Worm (Caenorhabditis elegans) whole organism, young adult: Measurements from ENCODE around the gene F17C11.2.

Experiments used
- B0035.1 ChIP-seq: sonication (generic microtip); optimal IDR thresholded peaks from 2 replicates; lab custom pipeline; 2016; ENCODE audit warnings: missing genetic modification characterization, mild to moderate bottlenecking, missing compliant biosample characterization, missing genotype, missing genetic modification reagents
- B0336.3 ChIP-seq: fragments of 200-800 bp; sonication (Bioruptor generic); IDR thresholded peaks from 2 replicates; pipeline ENCODE4 v1.3.6; 2022; ENCODE audit warnings: missing genetic modification characterization, missing compliant biosample characterization
- C17E4.6 ChIP-seq: fragments of 200-800 bp; sonication (Bioruptor generic); IDR thresholded peaks from 2 replicates; pipeline ENCODE4 v1.3.6; 2022; ENCODE audit warnings: missing genetic modification reagents, missing genetic modification characterization, missing compliant biosample characterization
- F23B12.7 ChIP-seq: sonication (generic microtip); optimal IDR thresholded peaks from 2 replicates; lab custom pipeline; 2017; ENCODE audit warnings: missing genetic modification characterization, mild to moderate bottlenecking, missing compliant biosample characterization, antibody characterized with exemption, moderate library complexity; ENCODE audit not compliant: insufficient read depth
- F37B4.10 ChIP-seq: fragments of 200-800 bp; sonication (Bioruptor generic); IDR thresholded peaks from 2 replicates; pipeline ENCODE4 v1.3.6; 2022; ENCODE audit warnings: missing genetic modification characterization, missing compliant biosample characterization
- F39B2.1 ChIP-seq: fragments of 200-800 bp; sonication (Bioruptor generic); IDR thresholded peaks from 2 replicates; pipeline ENCODE4 v1.3.6; 2022; ENCODE audit warnings: missing genetic modification reagents, missing genetic modification characterization, missing compliant biosample characterization
- F49E8.2 ChIP-seq: sonication (generic microtip); optimal IDR thresholded peaks from 3 replicates; lab custom pipeline; 2017; ENCODE audit warnings: missing genetic modification characterization, mild to moderate bottlenecking, missing compliant biosample characterization, antibody characterized with exemption, moderate library complexity; ENCODE audit not compliant: insufficient read depth
- K11D2.4 ChIP-seq: fragments of 200-800 bp; sonication (Bioruptor generic); IDR thresholded peaks from 2 replicates; pipeline ENCODE4 v1.3.6; 2022; ENCODE audit warnings: missing genetic modification reagents, missing genetic modification characterization, missing compliant biosample characterization
- Y53F4B.3 ChIP-seq: fragments of 200-800 bp; sonication (Bioruptor generic); IDR thresholded peaks from 2 replicates; pipeline ENCODE4 v1.3.6; 2022; ENCODE audit warnings: missing genetic modification reagents, missing genetic modification characterization, missing compliant biosample characterization
- Y79H2A.3 ChIP-seq: fragments of 200-800 bp; sonication (Bioruptor generic); conservative IDR thresholded peaks from 2 replicates; pipeline ENCODE4 v1.3.6; 2022; ENCODE audit warnings: missing genetic modification reagents, missing genetic modification characterization, missing compliant biosample characterization
- Y95B8A.8 ChIP-seq: fragments of 200-800 bp; sonication (Bioruptor generic); IDR thresholded peaks from 2 replicates; pipeline ENCODE4 v1.3.6; 2022; ENCODE audit warnings: missing genetic modification reagents, missing genetic modification characterization, missing compliant biosample characterization
- ZK185.1 ChIP-seq: sonication (generic microtip); optimal IDR thresholded peaks from 2 replicates; lab custom pipeline; 2016; ENCODE audit warnings: mild to moderate bottlenecking, missing genetic modification characterization, missing compliant biosample characterization; ENCODE audit not compliant: poor library complexity, severe bottlenecking
- aptf-3 ChIP-seq: fragments of 200-800 bp; sonication (Bioruptor generic); IDR thresholded peaks from 2 replicates; pipeline ENCODE4 v1.3.6; 2022; ENCODE audit warnings: missing genetic modification characterization, missing compliant biosample characterization
- attf-5 ChIP-seq: fragments of 200-800 bp; sonication (Bioruptor generic); optimal IDR thresholded peaks from 2 replicates; lab custom pipeline; 2018; ENCODE audit warnings: mild to moderate bottlenecking, missing genetic modification characterization, missing compliant biosample characterization
- bed-1 ChIP-seq: fragments of 200-800 bp; sonication (Bioruptor generic); IDR thresholded peaks from 2 replicates; pipeline ENCODE4 v1.3.6; 2022; ENCODE audit warnings: missing genetic modification reagents, missing genetic modification characterization, missing compliant biosample characterization
- dox-1 ChIP-seq: fragments of 200-800 bp; sonication (Bioruptor generic); IDR thresholded peaks from 2 replicates; pipeline ENCODE4 v1.3.6; 2022; ENCODE audit warnings: missing genetic modification reagents, missing genetic modification characterization, missing compliant biosample characterization
- dpl-1 ChIP-seq: fragments of 150-350 bp; optimal IDR thresholded peaks from 2 replicates; lab custom pipeline; 2014; ENCODE audit warnings: missing biosample characterization, missing genetic modification reagents, missing genetic modification characterization
- hlh-26 ChIP-seq: fragments of 200-800 bp; sonication (Bioruptor generic); conservative IDR thresholded peaks from 2 replicates; pipeline ENCODE4 v1.3.6; 2022; ENCODE audit warnings: missing genetic modification reagents, missing genetic modification characterization, missing compliant biosample characterization
- hsf-1 ChIP-seq: fragments of 200-800 bp; sonication (Bioruptor generic); IDR thresholded peaks from 2 replicates; pipeline ENCODE4 v1.3.6; 2022; ENCODE audit warnings: missing genetic modification reagents, missing genetic modification characterization, missing compliant biosample characterization
- let-607 ChIP-seq, 2 experiments: fragments of 200-800 bp in 1 of 2; sonication (Bioruptor generic) in 1 of 2; sonication (generic microtip) in 1 of 2; optimal IDR thresholded peaks; 2 replicates each; lab custom pipeline; 2016 to 2018; ENCODE audit warnings: mild to moderate bottlenecking in 2 of 2, missing compliant biosample characterization in 2 of 2, missing genetic modification characterization in 2 of 2, moderate library complexity in 2 of 2, missing genotype in 1 of 2
- lin-35 ChIP-seq, 3 experiments: fragments of 150-350 bp in 2 of 3; sonication (generic microtip) in 1 of 3; optimal IDR thresholded peaks; 2 replicates each; lab custom pipeline; 2014 to 2018; ENCODE audit warnings: missing biosample characterization in 3 of 3, missing genetic modification characterization in 3 of 3, missing genetic modification reagents in 3 of 3
- lin-40 ChIP-seq: sonication (generic microtip); optimal IDR thresholded peaks from 2 replicates; lab custom pipeline; 2016; ENCODE audit warnings: missing genetic modification characterization, mild to moderate bottlenecking, missing compliant biosample characterization, missing genotype, missing genetic modification reagents
- lin-54 ChIP-seq: fragments of 200-800 bp; sonication (Bioruptor generic); optimal IDR thresholded peaks from 2 replicates; lab custom pipeline; 2018; ENCODE audit warnings: mild to moderate bottlenecking, missing genetic modification characterization, missing compliant biosample characterization
- madf-6 ChIP-seq: fragments of 200-800 bp; sonication (Bioruptor generic); IDR thresholded peaks from 2 replicates; pipeline ENCODE4 v1.3.6; 2022; ENCODE audit warnings: missing genetic modification reagents, missing genetic modification characterization, missing compliant biosample characterization
- madf-8 ChIP-seq: fragments of 200-800 bp; sonication (Bioruptor generic); conservative IDR thresholded peaks from 2 replicates; pipeline ENCODE4 v1.3.6; 2022; ENCODE audit warnings: missing genetic modification reagents, missing genetic modification characterization, missing compliant biosample characterization
- mcd-1 ChIP-seq: fragments of 200-800 bp; sonication (Bioruptor generic); IDR thresholded peaks from 2 replicates; pipeline ENCODE4 v1.3.6; 2022; ENCODE audit warnings: missing genetic modification reagents, missing genetic modification characterization, missing compliant biosample characterization
- mes-4 ChIP-seq: sonication (generic microtip); optimal IDR thresholded peaks from 2 replicates; lab custom pipeline; 2016; ENCODE audit warnings: missing genotype, missing genetic modification characterization, missing compliant biosample characterization
- nhr-179 ChIP-seq: sonication (generic microtip); optimal IDR thresholded peaks from 2 replicates; lab custom pipeline; 2016; ENCODE audit warnings: mild to moderate bottlenecking, missing genetic modification characterization, missing compliant biosample characterization
- nhr-80 ChIP-seq: sonication (generic microtip); optimal IDR thresholded peaks from 2 replicates; lab custom pipeline; 2016; ENCODE audit warnings: missing genetic modification characterization, missing compliant biosample characterization
- unc-130 ChIP-seq: sonication (generic microtip); optimal IDR thresholded peaks from 2 replicates; lab custom pipeline; 2016; ENCODE audit warnings: missing genetic modification reagents, missing genetic modification characterization, missing compliant biosample characterization
- zim-3 ChIP-seq: sonication (generic microtip); optimal IDR thresholded peaks from 2 replicates; lab custom pipeline; 2017; ENCODE audit warnings: mild to moderate bottlenecking, missing genetic modification characterization, moderate library complexity, missing compliant biosample characterization
- ztf-25 ChIP-seq: fragments of 200-800 bp; sonication (Bioruptor generic); IDR thresholded peaks from 2 replicates; pipeline ENCODE4 v1.3.6; 2022; ENCODE audit warnings: missing genetic modification reagents, missing genetic modification characterization, missing compliant biosample characterization
- ztf-26 ChIP-seq: sonication (generic microtip); optimal IDR thresholded peaks from 2 replicates; lab custom pipeline; 2017; ENCODE audit warnings: missing genetic modification characterization, missing compliant biosample characterization
- ztf-3 ChIP-seq: fragments of 200-800 bp; sonication (Bioruptor generic); optimal IDR thresholded peaks from 2 replicates; lab custom pipeline; 2018; ENCODE audit warnings: mild to moderate bottlenecking, missing genetic modification characterization, missing compliant biosample characterization

F17C11.2 gene

DNA sequence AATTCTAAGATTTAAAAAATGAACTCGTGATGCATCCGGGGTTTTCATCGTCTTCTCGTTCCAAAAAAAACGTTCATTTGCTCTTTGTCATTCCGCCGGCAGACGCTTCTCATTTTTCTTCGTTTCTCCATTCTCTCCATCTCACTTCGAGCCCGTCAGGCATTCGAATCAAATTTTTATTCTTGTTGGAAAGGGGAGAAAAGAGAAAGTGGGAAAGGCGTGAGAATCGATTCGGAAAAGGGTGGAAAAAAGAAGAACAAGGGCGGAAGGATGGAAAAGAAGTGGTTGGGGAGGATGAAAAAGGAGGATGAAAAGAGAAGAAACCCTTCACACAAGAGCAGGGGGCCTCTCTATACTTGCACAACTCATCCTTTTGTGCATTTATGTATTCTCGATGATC is 43.2 kb upstream of the F17C11.2 start:
- TF ChIP-seq lin-54 (GFP tag; lab: Kevin White, UChicago) (no peak), ztf-26 (no peak), ztf-3 (GFP tag; lab: Kevin White, UChicago) (no peak), madf-6 (GFP tag; lab: Robert Waterston, UW) (no peak), B0035.1 (tag; lab: Kevin White, UChicago) (no peak), unc-130 (GFP tag; lab: Kevin White, UChicago) (no peak), zim-3 (tag; lab: Kevin White, UChicago) (no peak)

DNA sequence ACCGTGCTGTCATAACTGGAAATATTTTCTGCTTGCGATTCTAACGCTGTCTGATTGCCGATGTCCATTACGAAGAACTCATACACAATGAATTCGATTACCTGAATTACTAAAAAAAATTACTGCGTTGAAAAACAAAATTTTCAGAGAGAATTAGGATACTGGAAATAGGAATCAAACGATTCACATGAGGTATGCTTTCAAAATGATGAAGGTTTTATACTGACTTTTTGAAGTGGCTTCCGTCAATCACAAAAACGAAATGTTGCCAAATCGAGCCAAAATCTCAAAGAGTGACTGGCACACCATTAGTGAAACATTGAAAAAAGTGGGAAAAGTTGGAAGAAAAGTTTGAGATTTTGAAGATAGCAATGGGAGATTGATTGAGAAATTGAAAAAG is 39.0 kb upstream of the F17C11.2 start, which contains the start of gene zzz-1:
Gene zzz-1, minus strand, starts transcription at position 101 of the 400 bp plus-strand sequence.
- no peak for TF ChIP-seq K11D2.4 (GFP tag; lab: Robert Waterston, UW)

DNA sequence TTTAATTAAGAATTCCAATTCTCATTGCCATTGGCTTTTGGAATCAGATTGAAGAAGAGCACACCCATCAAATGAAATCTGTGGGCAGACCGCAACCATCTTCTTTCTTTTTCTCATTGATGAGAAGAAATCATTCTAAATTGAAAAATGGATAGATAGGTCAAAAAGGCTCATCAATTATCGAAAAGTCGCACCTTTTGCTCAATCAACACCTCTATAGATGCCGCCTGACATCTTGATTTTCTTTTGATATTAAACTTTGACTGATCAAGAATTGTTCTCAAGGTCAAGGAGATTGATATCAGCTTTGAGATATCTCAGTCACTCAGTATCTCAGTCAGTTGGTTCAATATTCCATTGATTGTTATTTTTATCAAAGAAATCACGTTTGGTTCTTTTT is 38.1 kb upstream of the F17C11.2 start:
- TF ChIP-seq unc-130 (GFP tag; lab: Kevin White, UChicago), result no peak
- no peak for TF ChIP-seq attf-5 (GFP tag; lab: Kevin White, UChicago)
- no peak for TF ChIP-seq bed-1 (GFP tag; lab: Robert Waterston, UW)
- no peak for TF ChIP-seq lin-35 (GFP tag; optimal IDR thresholded peaks at IDR 0.05; lab: Kevin White, UChicago)
- no peak for TF ChIP-seq mes-4
- no peak for TF ChIP-seq Y79H2A.3 (GFP tag; lab: Robert Waterston, UW)
- no peak for TF ChIP-seq mcd-1 (GFP tag; lab: Robert Waterston, UW)
- TF ChIP-seq nhr-80 (tag; lab: Kevin White, UChicago), result no peak
- no peak for TF ChIP-seq B0035.1 (tag; lab: Kevin White, UChicago)
- TF ChIP-seq F37B4.10 (GFP tag; lab: Robert Waterston, UW), result no peak
- TF ChIP-seq Y53F4B.3 (GFP tag; lab: Robert Waterston, UW), result no peak
- TF ChIP-seq nhr-179 (tag; lab: Kevin White, UChicago), result no peak
- TF ChIP-seq hlh-26, result no peak
- TF ChIP-seq, all 124 proteins: peak for 0

DNA sequence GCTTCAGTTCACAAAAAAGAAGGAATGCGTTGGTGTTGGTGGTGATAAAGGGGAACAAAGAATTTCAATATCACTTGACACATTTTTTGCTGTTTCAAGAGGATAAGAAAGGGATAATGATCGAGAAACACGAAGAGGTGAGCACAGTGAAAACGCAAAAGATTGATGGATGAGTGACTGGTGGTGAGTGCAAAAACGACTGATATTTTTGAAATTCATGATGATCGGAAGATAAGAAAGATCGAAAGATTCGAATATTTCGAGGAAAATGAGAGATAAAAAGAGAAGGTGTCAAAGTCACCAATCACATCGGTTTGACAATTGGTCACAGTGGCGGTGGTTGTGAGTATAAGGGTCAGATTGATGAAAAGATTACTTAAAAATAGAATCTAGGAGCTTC is 32.1 kb upstream of the F17C11.2 start:
- TF ChIP-seq lin-40 (tag; lab: Kevin White, UChicago) (no peak), B0336.3 (GFP tag; lab: Robert Waterston, UW) (no peak), ZK185.1 (tag; lab: Kevin White, UChicago) (no peak), F23B12.7 (tag; lab: Kevin White, UChicago) (no peak), zim-3 (tag; lab: Kevin White, UChicago) (no peak), C17E4.6 (GFP tag; lab: Robert Waterston, UW) (no peak), madf-8 (GFP tag; lab: Robert Waterston, UW) (no peak)

DNA sequence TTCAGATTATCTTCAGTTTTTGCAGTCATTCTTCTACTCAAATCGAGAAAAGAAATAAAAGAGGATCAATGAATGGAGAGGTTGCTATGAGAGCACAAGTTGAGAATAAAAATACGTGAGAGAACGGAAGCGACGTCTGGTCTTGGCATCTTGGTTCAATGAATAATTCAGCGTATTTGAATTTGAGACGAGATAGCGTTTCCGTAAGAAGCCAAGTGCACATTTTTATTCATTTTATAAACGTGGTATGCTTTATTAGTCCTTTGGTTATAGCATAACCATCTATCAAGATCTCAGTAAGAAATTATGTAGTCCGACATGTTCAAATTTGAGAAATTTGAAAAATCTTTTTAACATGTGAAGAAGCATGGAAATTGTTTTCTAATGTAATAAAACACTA is 29.7 kb upstream of the F17C11.2 start, which contains the start of gene F58B4.2:
Gene F58B4.2, minus strand, starts transcription at position 101 of the 400 bp plus-strand sequence.
- TF ChIP-seq dox-1 (GFP tag; lab: Robert Waterston, UW), result no peak
- no peak for TF ChIP-seq mes-4
- no peak for TF ChIP-seq dpl-1 (GFP tag; lab: Kevin White, UChicago)
- TF ChIP-seq let-607 (tag; optimal IDR thresholded peaks at IDR 0.05; lab: Kevin White, UChicago), result no peak
- no peak for TF ChIP-seq F49E8.2 (tag; lab: Kevin White, UChicago)
- no peak for TF ChIP-seq bed-1 (GFP tag; lab: Robert Waterston, UW)
- TF ChIP-seq F39B2.1, result no peak
- no peak for TF ChIP-seq Y95B8A.8
- TF ChIP-seq nhr-80 (tag; lab: Kevin White, UChicago), result no peak
- TF ChIP-seq ztf-25, result no peak
- no peak for TF ChIP-seq hlh-26
- TF ChIP-seq madf-8 (GFP tag; lab: Robert Waterston, UW), result no peak
- TF ChIP-seq ZK185.1 (tag; lab: Kevin White, UChicago), result no peak
- TF ChIP-seq aptf-3 (GFP tag; lab: Robert Waterston, UW), result no peak
- TF ChIP-seq hsf-1, result no peak
- no peak for TF ChIP-seq Y79H2A.3 (GFP tag; lab: Robert Waterston, UW)
- TF ChIP-seq K11D2.4 (GFP tag; lab: Robert Waterston, UW), result no peak
